Worm (Caenorhabditis elegans) whole organism, L3 larva: ENCODE measurements around the gene spe-43.
A peak's percentile ranks its signal among the peaks of the same experiment; 100 is the strongest.

Source experiments
- R02D3.7 ChIP-seq: fragments of 150-350 bp; optimal IDR thresholded peaks from 2 replicates; lab custom pipeline; 2014; ENCODE audit warnings: missing biosample characterization, missing genetic modification characterization
- ZK546.5 ChIP-seq: sonication (generic microtip); optimal IDR thresholded peaks from 2 replicates; lab custom pipeline; 2017; ENCODE audit warnings: missing biosample characterization, missing genetic modification characterization
- aly-2 ChIP-seq: fragments of 150-350 bp; optimal IDR thresholded peaks from 2 replicates; lab custom pipeline; 2014; ENCODE audit warnings: missing biosample characterization, missing genetic modification characterization
- ceh-28 ChIP-seq: fragments of 150-350 bp; optimal IDR thresholded peaks from 2 replicates; lab custom pipeline; 2014; ENCODE audit warnings: missing biosample characterization, missing genetic modification reagents, missing genetic modification characterization
- daf-12 ChIP-seq: fragments of 150-350 bp; optimal IDR thresholded peaks from 2 replicates; lab custom pipeline; 2014; ENCODE audit warnings: missing biosample characterization, missing genetic modification reagents, missing genetic modification characterization
- egl-5 ChIP-seq: fragments of 150-350 bp; optimal IDR thresholded peaks from 2 replicates; lab custom pipeline; 2017; ENCODE audit warnings: missing biosample characterization, missing genetic modification reagents, missing genetic modification characterization, inconsistent platforms
- elt-3 ChIP-seq, 3 experiments: fragments of 150-350 bp in 1 of 3; sonication (generic microtip) in 2 of 3; optimal IDR thresholded peaks; 2 replicates in 2 of 3; 4 replicates in 1 of 3; lab custom pipeline; 2014 to 2017; ENCODE audit warnings: missing biosample characterization in 3 of 3, missing genetic modification characterization in 3 of 3
- fkh-10 ChIP-seq: sonication (generic microtip); optimal IDR thresholded peaks from 2 replicates; lab custom pipeline; 2017; ENCODE audit warnings: missing biosample characterization, missing genetic modification reagents, missing genetic modification characterization
- fkh-2 ChIP-seq: fragments of 150-350 bp; optimal IDR thresholded peaks from 2 replicates; lab custom pipeline; 2014; ENCODE audit warnings: missing biosample characterization, missing genetic modification reagents, missing genetic modification characterization
- hmg-11 ChIP-seq: sonication (generic microtip); optimal IDR thresholded peaks from 2 replicates; lab custom pipeline; 2016; ENCODE audit warnings: missing genetic modification characterization, missing compliant biosample characterization
- jun-1 ChIP-seq: fragments of 150-350 bp; optimal IDR thresholded peaks from 2 replicates; lab custom pipeline; 2014; ENCODE audit warnings: missing biosample characterization, missing genetic modification reagents, missing genetic modification characterization
- lin-15B ChIP-seq: fragments of 150-350 bp; optimal IDR thresholded peaks from 2 replicates; lab custom pipeline; 2014; ENCODE audit warnings: missing biosample characterization, missing genetic modification characterization
- lin-39 ChIP-seq: fragments of 150-350 bp; optimal IDR thresholded peaks from 2 replicates; lab custom pipeline; 2018; ENCODE audit warnings: missing biosample characterization, missing genetic modification reagents, missing genetic modification characterization
- mdl-1 ChIP-seq: fragments of 150-350 bp; optimal IDR thresholded peaks from 2 replicates; lab custom pipeline; 2014; ENCODE audit warnings: missing biosample characterization, missing genetic modification characterization
- mml-1 ChIP-seq: fragments of 150-350 bp; sonication (generic microtip); optimal IDR thresholded peaks from 3 replicates; lab custom pipeline; 2014; ENCODE audit warnings: missing biosample characterization, missing genetic modification characterization
- nfya-1 ChIP-seq: sonication (generic microtip); optimal IDR thresholded peaks from 2 replicates; lab custom pipeline; 2017; ENCODE audit warnings: missing genetic modification characterization, mild to moderate bottlenecking, missing compliant biosample characterization, antibody characterized with exemption, moderate library complexity; ENCODE audit not compliant: insufficient read depth
- nhr-11 ChIP-seq: fragments of 150-350 bp; optimal IDR thresholded peaks from 2 replicates; lab custom pipeline; 2014; ENCODE audit warnings: missing biosample characterization, missing genetic modification characterization
- nhr-12 ChIP-seq: fragments of 150-350 bp; optimal IDR thresholded peaks from 2 replicates; lab custom pipeline; 2014; ENCODE audit warnings: missing biosample characterization, missing genetic modification characterization
- nhr-23 ChIP-seq: fragments of 150-350 bp; optimal IDR thresholded peaks from 2 replicates; lab custom pipeline; 2014; ENCODE audit warnings: missing biosample characterization, missing genetic modification reagents, missing genetic modification characterization
- nhr-25 ChIP-seq: sonication (generic microtip); optimal IDR thresholded peaks from 2 replicates; lab custom pipeline; 2017; ENCODE audit warnings: missing biosample characterization, missing genetic modification characterization
- nhr-28 ChIP-seq: fragments of 150-350 bp; optimal IDR thresholded peaks from 2 replicates; lab custom pipeline; 2014; ENCODE audit warnings: missing biosample characterization, missing genetic modification characterization
- nhr-43 ChIP-seq: sonication (generic microtip); optimal IDR thresholded peaks from 2 replicates; lab custom pipeline; 2016; ENCODE audit warnings: mild to moderate bottlenecking, missing genetic modification characterization, missing compliant biosample characterization; ENCODE audit not compliant: poor library complexity, severe bottlenecking
- nhr-67 ChIP-seq: fragments of 150-350 bp; optimal IDR thresholded peaks from 2 replicates; lab custom pipeline; 2014; ENCODE audit warnings: missing biosample characterization, missing genetic modification characterization
- nhr-76 ChIP-seq: fragments of 150-350 bp; sonication (generic microtip); optimal IDR thresholded peaks from 5 replicates; lab custom pipeline; 2014; ENCODE audit warnings: missing biosample characterization, missing genetic modification characterization
- nhr-77 ChIP-seq: fragments of 150-350 bp; optimal IDR thresholded peaks from 2 replicates; lab custom pipeline; 2014; ENCODE audit warnings: missing biosample characterization, missing genetic modification characterization
- pha-4 ChIP-seq: fragments of 150-350 bp; optimal IDR thresholded peaks from 2 replicates; lab custom pipeline; 2014; ENCODE audit warnings: missing biosample characterization, missing genetic modification reagents, missing genetic modification characterization
- pqm-1 ChIP-seq: fragments of 150-350 bp; optimal IDR thresholded peaks from 2 replicates; lab custom pipeline; 2017; ENCODE audit warnings: missing biosample characterization, missing genetic modification characterization, inconsistent platforms
- tbx-2 ChIP-seq: sonication (generic microtip); optimal IDR thresholded peaks from 2 replicates; lab custom pipeline; 2016; ENCODE audit warnings: mild to moderate bottlenecking, missing genetic modification characterization, missing compliant biosample characterization
- unc-39 ChIP-seq: sonication (generic microtip); optimal IDR thresholded peaks from 4 replicates; lab custom pipeline; 2017; ENCODE audit warnings: missing biosample characterization, missing genetic modification characterization
- zag-1 ChIP-seq: fragments of 150-350 bp; optimal IDR thresholded peaks from 2 replicates; lab custom pipeline; 2014; ENCODE audit warnings: missing biosample characterization, missing genetic modification characterization

The spe-43 gene

ce11 chrIV:13154391-13155283, 12.5 kb upstream of the spe-43 start, which contains the start of the genes crld-1 and msh-5:
crld-1 (minus strand) TSS chrIV:13154441.
msh-5 (plus strand) TSS chrIV:13155233.
- TF ChIP-seq unc-39 (tag; lab: Kevin White, UChicago), result no peak
- peak; percentile 25 for TF ChIP-seq hmg-11 (tag; lab: Kevin White, UChicago)
- TF ChIP-seq nhr-67 (tag; lab: Kevin White, UChicago), result no peak

ce11 chrIV:13149276-13149675, 7.1 kb upstream of the spe-43 start, which contains the start of gene nlp-79:
nlp-79 (plus strand) TSS chrIV:13149576.
- no peak for TF ChIP-seq pqm-1 (tag; lab: Kevin White, UChicago)
- TF ChIP-seq nhr-76 (tag; lab: Kevin White, UChicago), result no peak
- TF ChIP-seq lin-15B, result no peak
- no peak for TF ChIP-seq jun-1 (tag; lab: Kevin White, UChicago)
- TF ChIP-seq ceh-28, result no peak
- no peak for TF ChIP-seq nhr-67 (tag; lab: Kevin White, UChicago)
- TF ChIP-seq nhr-77, result no peak
- TF ChIP-seq tbx-2 (tag; lab: Kevin White, UChicago), result no peak
- TF ChIP-seq, all 47 proteins: peak for 0

ce11 chrIV:13127720-13128119, 14.4 kb downstream of the spe-43 start:
- TF ChIP-seq elt-3 (tag; optimal IDR thresholded peaks at IDR 0.05; lab: Kevin White, UChicago), result no peak
- TF ChIP-seq nhr-28 (tag; lab: Kevin White, UChicago), result no peak
- no peak for TF ChIP-seq egl-5
- no peak for TF ChIP-seq pha-4 (tag; lab: Kevin White, UChicago)
- TF ChIP-seq nhr-23, result no peak
- TF ChIP-seq nhr-12 (tag; lab: Kevin White, UChicago), result no peak
- no peak for TF ChIP-seq daf-12 (tag; lab: Kevin White, UChicago)
- TF ChIP-seq nhr-25 (tag; lab: Kevin White, UChicago), result no peak
- TF ChIP-seq zag-1 (tag; lab: Kevin White, UChicago), result no peak

- no peak for TF ChIP-seq mdl-1 (tag; lab: Kevin White, UChicago)
- TF ChIP-seq fkh-2 (tag; lab: Kevin White, UChicago), result no peak
- TF ChIP-seq nhr-43 (tag; lab: Kevin White, UChicago), result no peak
- TF ChIP-seq nhr-23, result no peak
- no peak for TF ChIP-seq nfya-1 (tag; lab: Kevin White, UChicago)
- no peak for TF ChIP-seq fkh-10 (GFP tag; lab: Kevin White, UChicago)
These were observed 16.2 kb downstream of the spe-43 start for ce11 chrIV:13125999-13126398.

- TF ChIP-seq ZK546.5 (tag; lab: Kevin White, UChicago), result no peak
- TF ChIP-seq nfya-1 (tag; lab: Kevin White, UChicago), result no peak
- TF ChIP-seq mml-1 (tag; lab: Kevin White, UChicago), result no peak
- no peak for TF ChIP-seq nhr-25 (tag; lab: Kevin White, UChicago)
- TF ChIP-seq lin-39 (tag; lab: Kevin White, UChicago), result no peak
- TF ChIP-seq mdl-1 (tag; lab: Kevin White, UChicago), result no peak
- TF ChIP-seq hmg-11 (tag; lab: Kevin White, UChicago), result no peak
- TF ChIP-seq nhr-76 (tag; lab: Kevin White, UChicago), result no peak
- TF ChIP-seq nhr-11 (tag; lab: Kevin White, UChicago), result no peak
- TF ChIP-seq aly-2 (tag; lab: Kevin White, UChicago), result no peak
- no peak for TF ChIP-seq zag-1 (tag; lab: Kevin White, UChicago)
These were observed 20.8 kb downstream of the spe-43 start for ce11 chrIV:13121396-13121795.

ce11 chrIV:13118794-13119193, 23.4 kb downstream of the spe-43 start, which contains the start of gene unc-30:
unc-30 (plus strand) TSS chrIV:13118977.
- no peak for TF ChIP-seq R02D3.7
- peak; percentile 58 for TF ChIP-seq nfya-1 (tag; lab: Kevin White, UChicago)
- TF ChIP-seq zag-1 (tag; lab: Kevin White, UChicago), result no peak
- peak; percentile 34 for TF ChIP-seq lin-39 (tag; lab: Kevin White, UChicago)
- TF ChIP-seq, all 47 proteins: peak for 2
